Fruit fly (Drosophila melanogaster) whole organism, embryonic: ENCODE measurements around the gene CG5013.

Experiments
- B-H2 ChIP-seq: fragments of 200-800 bp; sonication (Bioruptor generic); optimal IDR thresholded peaks from 2 replicates; lab custom pipeline; 2018; ENCODE audit warnings: missing biosample characterization, mild to moderate bottlenecking, missing genetic modification characterization
- CG10147 ChIP-seq: fragments of 200-800 bp; sonication (Bioruptor generic); optimal IDR thresholded peaks from 2 replicates; lab custom pipeline; 2019; ENCODE audit warnings: missing biosample characterization, mild to moderate bottlenecking, missing genetic modification characterization, moderate library complexity
- CG10543 ChIP-seq: fragments of 200-800 bp; sonication (Bioruptor generic); optimal IDR thresholded peaks from 3 replicates; lab custom pipeline; 2017; ENCODE audit warnings: missing biosample characterization, mild to moderate bottlenecking, missing genetic modification characterization, moderate library complexity
- CG12299 ChIP-seq: fragments of 200-800 bp; sonication (Bioruptor generic); optimal IDR thresholded peaks from 2 replicates; lab custom pipeline; 2018; ENCODE audit warnings: missing biosample characterization, mild to moderate bottlenecking, missing genetic modification characterization
- CG1233 ChIP-seq: fragments of 200-800 bp; sonication (Bioruptor generic); optimal IDR thresholded peaks from 4 replicates; lab custom pipeline; 2018; ENCODE audit warnings: missing biosample characterization, mild to moderate bottlenecking, missing genetic modification characterization
- CG12659 ChIP-seq: fragments of 200-800 bp; sonication (Bioruptor generic); optimal IDR thresholded peaks from 3 replicates; lab custom pipeline; 2017; ENCODE audit warnings: mild to moderate bottlenecking, missing biosample characterization, missing genetic modification reagents, missing genetic modification characterization
- CG13296 ChIP-seq: fragments of 200-800 bp; sonication (Bioruptor generic); optimal IDR thresholded peaks from 3 replicates; lab custom pipeline; 2018; ENCODE audit warnings: missing biosample characterization, mild to moderate bottlenecking, missing genetic modification characterization
- CG14441 ChIP-seq: fragments of 200-800 bp; sonication (Bioruptor generic); IDR thresholded peaks from 2 replicates; pipeline ENCODE4 v1.3.6; 2022; ENCODE audit warnings: missing biosample characterization, missing genetic modification characterization
- CG1603 ChIP-seq: fragments of 200-800 bp; sonication (Bioruptor generic); optimal IDR thresholded peaks from 2 replicates; lab custom pipeline; 2019; ENCODE audit warnings: missing biosample characterization, mild to moderate bottlenecking, missing genetic modification characterization, moderate library complexity
- CG16813 ChIP-seq: fragments of 200-800 bp; sonication (Bioruptor generic); IDR thresholded peaks from 3 replicates; pipeline ENCODE4 v1.3.6; 2022; ENCODE audit warnings: missing biosample characterization, missing genetic modification characterization; ENCODE audit not compliant: partially characterized antibody
- CG17385 ChIP-seq: fragments of 200-800 bp; sonication (Bioruptor generic); optimal IDR thresholded peaks from 3 replicates; lab custom pipeline; 2018; ENCODE audit warnings: missing biosample characterization, mild to moderate bottlenecking, missing genetic modification characterization
- CG7839 ChIP-seq: fragments of 200-800 bp; sonication (Bioruptor generic); optimal IDR thresholded peaks from 3 replicates; lab custom pipeline; 2018; ENCODE audit warnings: missing biosample characterization, mild to moderate bottlenecking, missing genetic modification characterization, moderate library complexity
- CG8359 ChIP-seq: fragments of 200-800 bp; sonication (Bioruptor generic); optimal IDR thresholded peaks from 2 replicates; lab custom pipeline; 2017; ENCODE audit warnings: missing biosample characterization, mild to moderate bottlenecking, missing genetic modification characterization, borderline replicate concordance
- CG9817 ChIP-seq: fragments of 200-800 bp; sonication (Bioruptor generic); optimal IDR thresholded peaks from 2 replicates; lab custom pipeline; 2018; ENCODE audit warnings: missing biosample characterization, mild to moderate bottlenecking, missing genetic modification characterization, moderate library complexity
- D19A ChIP-seq: fragments of 200-800 bp; optimal IDR thresholded peaks from 3 replicates; lab custom pipeline; 2019; ENCODE audit warnings: missing biosample characterization, mild to moderate bottlenecking, missing genetic modification characterization, moderate library complexity
- Dad ChIP-seq: fragments of 200-800 bp; sonication (Bioruptor generic); optimal IDR thresholded peaks from 3 replicates; lab custom pipeline; 2016; ENCODE audit warnings: missing biosample characterization, missing genetic modification characterization
- Ets97D ChIP-seq: fragments of 200-800 bp; sonication (Bioruptor generic); optimal IDR thresholded peaks from 3 replicates; lab custom pipeline; 2016; ENCODE audit warnings: missing biosample characterization, missing genetic modification characterization
- HHEX ChIP-seq: fragments of 200-800 bp; sonication (Bioruptor generic); optimal IDR thresholded peaks from 3 replicates; lab custom pipeline; 2017; ENCODE audit warnings: missing biosample characterization, mild to moderate bottlenecking, missing genetic modification characterization, missing genetic modification reagents
- MTF-1 ChIP-seq: fragments of 200-800 bp; sonication (Bioruptor generic); optimal IDR thresholded peaks from 2 replicates; lab custom pipeline; 2018; ENCODE audit warnings: missing biosample characterization, mild to moderate bottlenecking, missing genetic modification characterization, borderline replicate concordance
- Mrtf ChIP-seq: fragments of 200-800 bp; sonication (Bioruptor generic); IDR thresholded peaks from 3 replicates; pipeline ENCODE4 v1.3.6; 2022; ENCODE audit warnings: missing biosample characterization, missing genetic modification characterization
- NfI ChIP-seq: fragments of 200-800 bp; sonication (Bioruptor generic); optimal IDR thresholded peaks from 3 replicates; lab custom pipeline; 2018; ENCODE audit warnings: missing biosample characterization, mild to moderate bottlenecking, missing genetic modification characterization, moderate library complexity
- PHDP ChIP-seq: fragments of 200-800 bp; sonication (Bioruptor generic); optimal IDR thresholded peaks from 3 replicates; lab custom pipeline; 2018; ENCODE audit warnings: missing biosample characterization, mild to moderate bottlenecking, missing genetic modification characterization, moderate library complexity
- Poxn ChIP-seq: fragments of 200-800 bp; sonication (Bioruptor generic); IDR thresholded peaks from 2 replicates; pipeline ENCODE4 v1.3.6; 2022; ENCODE audit warnings: missing biosample characterization, missing genetic modification characterization
- Rx ChIP-seq: fragments of 200-800 bp; sonication (Bioruptor generic); IDR thresholded peaks from 2 replicates; pipeline ENCODE4 v1.3.6; 2022; ENCODE audit warnings: missing biosample characterization, missing genetic modification characterization
- Scr ChIP-seq: fragments of 200-800 bp; sonication (Bioruptor generic); IDR thresholded peaks from 2 replicates; pipeline ENCODE4 v1.3.6; 2022; ENCODE audit warnings: missing biosample characterization, missing genetic modification characterization; ENCODE audit not compliant: partially characterized antibody
- Vsx1 ChIP-seq: fragments of 200-800 bp; sonication (Bioruptor generic); optimal IDR thresholded peaks from 2 replicates; lab custom pipeline; 2017; ENCODE audit warnings: missing biosample characterization, mild to moderate bottlenecking, missing genetic modification characterization, missing genetic modification reagents
- YL-1 ChIP-seq: fragments of 200-800 bp; sonication (Bioruptor generic); optimal IDR thresholded peaks from 3 replicates; lab custom pipeline; 2017; ENCODE audit warnings: missing biosample characterization, mild to moderate bottlenecking, missing genetic modification characterization
- cg ChIP-seq: fragments of 200-800 bp; sonication (Bioruptor generic); optimal IDR thresholded peaks from 3 replicates; lab custom pipeline; 2019; ENCODE audit warnings: missing biosample characterization, mild to moderate bottlenecking, missing genetic modification characterization, moderate library complexity
- esg ChIP-seq: fragments of 200-800 bp; sonication (Bioruptor generic); conservative IDR thresholded peaks from 2 replicates; pipeline ENCODE4 v1.3.6; 2022; ENCODE audit warnings: missing biosample characterization, missing genetic modification characterization
- fd96Cb ChIP-seq: fragments of 200-800 bp; sonication (Bioruptor generic); optimal IDR thresholded peaks from 2 replicates; lab custom pipeline; 2018; ENCODE audit warnings: missing biosample characterization, mild to moderate bottlenecking, missing genetic modification characterization, moderate library complexity
- gem ChIP-seq: fragments of 200-800 bp; sonication (Bioruptor generic); optimal IDR thresholded peaks from 2 replicates; lab custom pipeline; 2019; ENCODE audit warnings: missing biosample characterization, mild to moderate bottlenecking, missing genetic modification characterization, moderate library complexity
- grau ChIP-seq: fragments of 200-800 bp; optimal IDR thresholded peaks from 3 replicates; lab custom pipeline; 2019; ENCODE audit warnings: missing biosample characterization, mild to moderate bottlenecking, missing genetic modification characterization, moderate library complexity
- kay ChIP-seq: fragments of 200-800 bp; sonication (Bioruptor generic); optimal IDR thresholded peaks from 2 replicates; lab custom pipeline; 2016; ENCODE audit warnings: missing biosample characterization, missing genetic modification characterization
- kni ChIP-seq: fragments of 200-800 bp; sonication (Bioruptor generic); optimal IDR thresholded peaks from 3 replicates; lab custom pipeline; 2017; ENCODE audit warnings: mild to moderate bottlenecking, missing biosample characterization, missing genetic modification reagents, missing genetic modification characterization
- maf-S ChIP-seq: fragments of 200-800 bp; sonication (Bioruptor generic); optimal IDR thresholded peaks from 2 replicates; lab custom pipeline; 2016; ENCODE audit warnings: missing biosample characterization, missing genetic modification characterization
- nerfin-1 ChIP-seq: fragments of 200-800 bp; sonication (Bioruptor generic); optimal IDR thresholded peaks from 3 replicates; lab custom pipeline; 2019; ENCODE audit warnings: missing biosample characterization, mild to moderate bottlenecking, missing genetic modification characterization, moderate library complexity
- org-1 ChIP-seq: fragments of 200-800 bp; sonication (Bioruptor generic); optimal IDR thresholded peaks from 2 replicates; lab custom pipeline; 2017; ENCODE audit warnings: missing biosample characterization, missing genetic modification characterization
- pum ChIP-seq: fragments of 200-800 bp; sonication (Bioruptor generic); optimal IDR thresholded peaks from 2 replicates; lab custom pipeline; 2016; ENCODE audit warnings: missing biosample characterization, missing genetic modification characterization
- scrt ChIP-seq: fragments of 200-800 bp; sonication (Bioruptor generic); optimal IDR thresholded peaks from 2 replicates; lab custom pipeline; 2018; ENCODE audit warnings: missing biosample characterization, mild to moderate bottlenecking, missing genetic modification characterization, moderate library complexity
- shn ChIP-seq: fragments of 200-800 bp; sonication (Bioruptor generic); optimal IDR thresholded peaks from 3 replicates; lab custom pipeline; 2016; ENCODE audit warnings: missing biosample characterization, missing genetic modification characterization
- sisA ChIP-seq: fragments of 200-800 bp; sonication (Bioruptor generic); IDR thresholded peaks from 2 replicates; pipeline ENCODE4 v1.3.6; 2022; ENCODE audit warnings: missing biosample characterization, missing genetic modification characterization
- ssp ChIP-seq: fragments of 200-800 bp; sonication (Bioruptor generic); IDR thresholded peaks from 2 replicates; pipeline ENCODE4 v1.3.6; 2022; ENCODE audit warnings: missing biosample characterization, missing genetic modification characterization
- unpg ChIP-seq: fragments of 200-800 bp; sonication (Bioruptor generic); optimal IDR thresholded peaks from 3 replicates; lab custom pipeline; 2018; ENCODE audit warnings: missing biosample characterization, mild to moderate bottlenecking, missing genetic modification characterization, moderate library complexity
- wek ChIP-seq: fragments of 200-800 bp; sonication (Bioruptor generic); optimal IDR thresholded peaks from 3 replicates; lab custom pipeline; 2018; ENCODE audit warnings: missing biosample characterization, mild to moderate bottlenecking, missing genetic modification characterization, moderate library complexity
- wor ChIP-seq: fragments of 200-800 bp; sonication (Bioruptor generic); IDR thresholded peaks from 2 replicates; pipeline ENCODE4 v1.3.6; 2022; ENCODE audit warnings: missing biosample characterization, missing genetic modification characterization

Gene CG5013

dm6 chr3R:16005943-16006342 lies 43.5 kb upstream of the CG5013 start (continued):
- TF ChIP-seq CG10543 (peak; percentile 1), CG17385 (peak; percentile 51), Poxn (no peak), CG1603 (peak; percentile 52), maf-S (GFP tag; lab: Kevin White, UChicago) (peak; percentile 14), YL-1 (no peak), esg (GFP tag; lab: Robert Waterston, UW) (no peak), nerfin-1 (peak; percentile 70), CG12299 (tag; lab: Kevin White, UChicago) (peak; percentile 48), MTF-1 (GFP tag; lab: Kevin White, UChicago) (peak; percentile 75), PHDP (tag; lab: Kevin White, UChicago) (peak; percentile 63), CG8359 (GFP tag; lab: Kevin White, UChicago) (no peak), Dad (GFP tag; lab: Kevin White, UChicago) (no peak), grau (tag; lab: Kevin White, UChicago) (peak; percentile 22), cg (GFP tag; lab: Kevin White, UChicago) (no peak), pum (GFP tag; lab: Kevin White, UChicago) (no peak), CG9817 (tag; lab: Kevin White, UChicago) (peak; percentile 33), CG14441 (GFP tag; lab: Robert Waterston, UW) (no peak), org-1 (peak; percentile 42), kay (GFP tag; lab: Kevin White, UChicago) (no peak), NfI (peak; percentile 17), CG12659 (GFP tag; lab: Kevin White, UChicago) (peak; percentile 26), wor (no peak), Scr (GFP tag; lab: Robert Waterston, UW) (no peak), gem (tag; lab: Kevin White, UChicago) (peak; percentile 60), CG1233 (GFP tag; lab: Kevin White, UChicago) (peak; percentile 65), fd96Cb (tag; lab: Kevin White, UChicago) (peak; percentile 20), CG10147 (GFP tag; lab: Kevin White, UChicago) (peak; percentile 18), sisA (GFP tag; lab: Robert Waterston, UW) (no peak), ssp (GFP tag; lab: Robert Waterston, UW) (no peak), Ets97D (no peak), HHEX (GFP tag; lab: Kevin White, UChicago) (peak; percentile 56), Mrtf (GFP tag; lab: Robert Waterston, UW) (no peak), kni (GFP tag; lab: Kevin White, UChicago) (peak; percentile 36), CG7839 (tag; lab: Kevin White, UChicago) (peak; percentile 52), unpg (GFP tag; lab: Kevin White, UChicago) (peak; percentile 61), D19A (tag; lab: Kevin White, UChicago) (peak; percentile 8), CG16813 (GFP tag; lab: Robert Waterston, UW) (no peak), Vsx1 (peak; percentile 53), Rx (GFP tag; lab: Robert Waterston, UW) (no peak), shn (no peak), CG13296 (peak; percentile 69), B-H2 (GFP tag; lab: Kevin White, UChicago) (peak; percentile 3), scrt (GFP tag; lab: Kevin White, UChicago) (peak; percentile 15), wek (GFP tag; lab: Kevin White, UChicago) (peak; percentile 82)
